Worm (Caenorhabditis elegans) whole organism, late embryonic: ENCODE data around the gene F54E12.2.

Source experiments
- C08G9.2 ChIP-seq: sonication (generic microtip); optimal IDR thresholded peaks from 2 replicates; lab custom pipeline; 2016; ENCODE audit warnings: mild to moderate bottlenecking, missing genetic modification characterization, moderate library complexity, missing compliant biosample characterization
- C38D4.7 ChIP-seq: fragments of 200-800 bp; sonication (Bioruptor generic); optimal IDR thresholded peaks from 2 replicates; lab custom pipeline; 2018; ENCODE audit warnings: mild to moderate bottlenecking, missing genetic modification characterization, moderate library complexity, missing compliant biosample characterization
- T23F11.4 ChIP-seq: fragments of 200-800 bp; sonication (Bioruptor generic); optimal IDR thresholded peaks from 2 replicates; lab custom pipeline; 2018; ENCODE audit warnings: mild to moderate bottlenecking, missing genetic modification characterization, missing compliant biosample characterization
- Y22D7AL.16 ChIP-seq: sonication (generic microtip); optimal IDR thresholded peaks from 2 replicates; lab custom pipeline; 2016; ENCODE audit warnings: missing genetic modification characterization, missing compliant biosample characterization
- ama-1 ChIP-seq: fragments of 150-350 bp; optimal IDR thresholded peaks from 2 replicates; lab custom pipeline; 2014
- ceh-14 ChIP-seq: sonication (generic microtip); optimal IDR thresholded peaks from 2 replicates; lab custom pipeline; 2016; ENCODE audit warnings: missing genotype, missing genetic modification characterization, missing compliant biosample characterization
- ceh-18 ChIP-seq: sonication (generic microtip); optimal IDR thresholded peaks from 2 replicates; lab custom pipeline; 2016; ENCODE audit warnings: missing genetic modification characterization, missing compliant biosample characterization
- ceh-2 ChIP-seq: sonication (generic microtip); optimal IDR thresholded peaks from 2 replicates; lab custom pipeline; 2016; ENCODE audit warnings: missing genotype, missing genetic modification characterization, missing compliant biosample characterization
- ceh-22 ChIP-seq: sonication (generic microtip); optimal IDR thresholded peaks from 2 replicates; lab custom pipeline; 2017; ENCODE audit warnings: missing biosample characterization, missing genetic modification characterization
- ceh-31 ChIP-seq: sonication (generic microtip); optimal IDR thresholded peaks from 2 replicates; lab custom pipeline; 2016; ENCODE audit warnings: missing genetic modification characterization, missing compliant biosample characterization
- ceh-34 ChIP-seq: sonication (generic microtip); optimal IDR thresholded peaks from 2 replicates; lab custom pipeline; 2016; ENCODE audit warnings: mild to moderate bottlenecking, missing genetic modification characterization, missing compliant biosample characterization
- ceh-45 ChIP-seq: fragments of 200-800 bp; sonication (Bioruptor generic); IDR thresholded peaks from 2 replicates; pipeline ENCODE4 v1.3.6; 2022; ENCODE audit warnings: missing genetic modification reagents, missing genetic modification characterization, missing compliant biosample characterization
- ceh-6 ChIP-seq: fragments of 200-800 bp; sonication (Bioruptor generic); optimal IDR thresholded peaks from 2 replicates; lab custom pipeline; 2018; ENCODE audit warnings: mild to moderate bottlenecking, missing genetic modification characterization, missing compliant biosample characterization
- ceh-9 ChIP-seq: sonication (generic microtip); optimal IDR thresholded peaks from 2 replicates; lab custom pipeline; 2016; ENCODE audit warnings: mild to moderate bottlenecking, missing genetic modification characterization, inconsistent platforms, missing compliant biosample characterization
- che-1 ChIP-seq: sonication (generic microtip); optimal IDR thresholded peaks from 2 replicates; lab custom pipeline; 2016; ENCODE audit warnings: mild to moderate bottlenecking, missing genetic modification characterization, missing compliant biosample characterization
- dmd-4 ChIP-seq: sonication (generic microtip); optimal IDR thresholded peaks from 2 replicates; lab custom pipeline; 2016; ENCODE audit warnings: borderline replicate concordance, missing genetic modification characterization, missing compliant biosample characterization
- elt-2 ChIP-seq: sonication (generic microtip); optimal IDR thresholded peaks from 2 replicates; lab custom pipeline; 2016; ENCODE audit warnings: missing genetic modification reagents, missing genetic modification characterization, missing compliant biosample characterization
- ets-4 ChIP-seq: sonication (generic microtip); optimal IDR thresholded peaks from 2 replicates; lab custom pipeline; 2016; ENCODE audit warnings: missing genetic modification characterization, missing compliant biosample characterization
- eyg-1 ChIP-seq: sonication (generic microtip); optimal IDR thresholded peaks from 2 replicates; lab custom pipeline; 2016; ENCODE audit warnings: missing genotype, missing genetic modification characterization, missing compliant biosample characterization
- fkh-10 ChIP-seq: fragments of 150-350 bp; optimal IDR thresholded peaks from 2 replicates; lab custom pipeline; 2014; ENCODE audit warnings: missing biosample characterization, missing genetic modification reagents, missing genetic modification characterization
- fkh-6 ChIP-seq: sonication (generic microtip); optimal IDR thresholded peaks from 2 replicates; lab custom pipeline; 2016; ENCODE audit warnings: missing genetic modification characterization, missing compliant biosample characterization
- gmeb-2 ChIP-seq: sonication (generic microtip); optimal IDR thresholded peaks from 2 replicates; lab custom pipeline; 2016; ENCODE audit warnings: missing genetic modification characterization, inconsistent platforms, missing compliant biosample characterization
- hlh-15 ChIP-seq: sonication (generic microtip); optimal IDR thresholded peaks from 2 replicates; lab custom pipeline; 2016; ENCODE audit warnings: missing genetic modification characterization, missing compliant biosample characterization
- hlh-6 ChIP-seq: sonication (generic microtip); optimal IDR thresholded peaks from 2 replicates; lab custom pipeline; 2016; ENCODE audit warnings: missing genotype, missing genetic modification characterization, missing compliant biosample characterization
- hlh-8 ChIP-seq: sonication (generic microtip); optimal IDR thresholded peaks from 2 replicates; lab custom pipeline; 2016; ENCODE audit warnings: missing genotype, missing genetic modification characterization, missing compliant biosample characterization
- lim-6 ChIP-seq: sonication (generic microtip); optimal IDR thresholded peaks from 2 replicates; lab custom pipeline; 2016; ENCODE audit warnings: missing genetic modification characterization, missing compliant biosample characterization
- mec-3 ChIP-seq: sonication (generic microtip); optimal IDR thresholded peaks from 2 replicates; lab custom pipeline; 2016; ENCODE audit warnings: borderline replicate concordance, missing genetic modification characterization, missing compliant biosample characterization
- nfya-1 ChIP-seq: sonication (generic microtip); optimal IDR thresholded peaks from 2 replicates; lab custom pipeline; 2017; ENCODE audit warnings: missing genetic modification characterization, mild to moderate bottlenecking, missing compliant biosample characterization, antibody characterized with exemption, moderate library complexity
- nhr-11 ChIP-seq: fragments of 150-350 bp; optimal IDR thresholded peaks from 2 replicates; lab custom pipeline; 2014; ENCODE audit warnings: missing biosample characterization, missing genetic modification characterization
- npax-4 ChIP-seq: sonication (generic microtip); optimal IDR thresholded peaks from 2 replicates; lab custom pipeline; 2016; ENCODE audit warnings: missing genetic modification characterization, missing compliant biosample characterization
- pat-9 ChIP-seq: fragments of 200-800 bp; sonication (Bioruptor generic); optimal IDR thresholded peaks from 2 replicates; lab custom pipeline; 2018; ENCODE audit warnings: mild to moderate bottlenecking, missing genetic modification characterization, moderate library complexity, missing compliant biosample characterization
- pax-1 ChIP-seq: fragments of 150-350 bp; optimal IDR thresholded peaks from 2 replicates; lab custom pipeline; 2014; ENCODE audit warnings: missing biosample characterization, missing genetic modification characterization
- pha-4 ChIP-seq: fragments of 150-350 bp; optimal IDR thresholded peaks from 2 replicates; lab custom pipeline; 2018; ENCODE audit warnings: missing biosample characterization, missing genetic modification reagents, missing genetic modification characterization
- pros-1 ChIP-seq: fragments of 150-350 bp; optimal IDR thresholded peaks from 2 replicates; lab custom pipeline; 2014; ENCODE audit warnings: missing biosample characterization, missing genetic modification reagents, missing genetic modification characterization
- ref-2 ChIP-seq: sonication (generic microtip); optimal IDR thresholded peaks from 2 replicates; lab custom pipeline; 2016; ENCODE audit warnings: missing genetic modification characterization, missing compliant biosample characterization
- rnt-1 ChIP-seq: sonication (generic microtip); optimal IDR thresholded peaks from 2 replicates; lab custom pipeline; 2016; ENCODE audit warnings: missing genetic modification characterization, missing compliant biosample characterization
- sdc-2 ChIP-seq: sonication (generic microtip); optimal IDR thresholded peaks from 2 replicates; lab custom pipeline; 2016; ENCODE audit warnings: missing genotype, missing genetic modification characterization, missing compliant biosample characterization
- sox-2 ChIP-seq: fragments of 200-800 bp; sonication (Bioruptor generic); IDR thresholded peaks from 2 replicates; pipeline ENCODE4 v1.3.6; 2022; ENCODE audit warnings: missing genetic modification reagents, missing genetic modification characterization, missing compliant biosample characterization
- sox-4 ChIP-seq: sonication (generic microtip); optimal IDR thresholded peaks from 2 replicates; lab custom pipeline; 2017; ENCODE audit warnings: mild to moderate bottlenecking, missing genetic modification characterization, inconsistent platforms, missing compliant biosample characterization
- tbx-2 ChIP-seq: sonication (generic microtip); optimal IDR thresholded peaks from 2 replicates; lab custom pipeline; 2016; ENCODE audit warnings: missing genetic modification characterization, missing compliant biosample characterization
- tbx-7 ChIP-seq: sonication (generic microtip); optimal IDR thresholded peaks from 2 replicates; lab custom pipeline; 2016; ENCODE audit warnings: missing genotype, missing genetic modification characterization, missing compliant biosample characterization
- ttx-3 ChIP-seq: sonication (generic microtip); optimal IDR thresholded peaks from 2 replicates; lab custom pipeline; 2016; ENCODE audit warnings: missing genetic modification reagents, missing genetic modification characterization, missing compliant biosample characterization
- unc-3 ChIP-seq, 2 experiments: fragments of 200-800 bp in 1 of 2; sonication (Bioruptor generic) in 1 of 2; sonication (generic microtip) in 1 of 2; conservative IDR thresholded peaks in 1 of 2; optimal IDR thresholded peaks in 1 of 2; 2 replicates each; pipeline versions ENCODE4 v1.3.6 to Lab custom; 2016 to 2022; ENCODE audit warnings: missing compliant biosample characterization in 2 of 2, missing genetic modification characterization in 2 of 2, missing genetic modification reagents in 1 of 2
- unc-42 ChIP-seq: sonication (generic microtip); optimal IDR thresholded peaks from 2 replicates; lab custom pipeline; 2016; ENCODE audit warnings: missing genotype, missing genetic modification characterization, missing compliant biosample characterization
- zip-5 ChIP-seq: sonication (generic microtip); optimal IDR thresholded peaks from 2 replicates; lab custom pipeline; 2016; ENCODE audit warnings: missing genetic modification characterization, missing compliant biosample characterization
- ztf-16 ChIP-seq: sonication (generic microtip); optimal IDR thresholded peaks from 2 replicates; lab custom pipeline; 2017; ENCODE audit warnings: missing genetic modification characterization, missing compliant biosample characterization

The F54E12.2 gene

DNA sequence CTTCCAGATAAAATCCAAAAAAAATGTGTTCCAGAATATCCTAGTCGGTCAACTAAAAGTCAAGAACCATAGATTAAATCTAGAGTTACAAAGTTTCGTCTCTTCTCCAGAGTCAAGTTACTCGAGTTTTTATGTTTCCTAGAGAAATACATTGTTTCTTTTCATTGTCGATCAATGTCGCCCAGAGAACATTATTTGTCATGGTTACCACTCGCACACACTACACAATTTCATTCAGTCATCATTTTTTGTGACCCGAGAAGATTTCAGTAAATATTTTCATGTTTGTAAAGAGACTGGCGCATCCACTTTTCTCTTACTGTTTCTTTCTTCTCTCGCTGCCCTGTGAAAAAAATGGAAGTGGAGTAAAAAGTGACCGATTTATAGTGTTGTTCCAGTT lies 20.3 kb downstream of the F54E12.2 start:
- TF ChIP-seq ceh-18 (tag; lab: Kevin White, UChicago), result no peak

DNA sequence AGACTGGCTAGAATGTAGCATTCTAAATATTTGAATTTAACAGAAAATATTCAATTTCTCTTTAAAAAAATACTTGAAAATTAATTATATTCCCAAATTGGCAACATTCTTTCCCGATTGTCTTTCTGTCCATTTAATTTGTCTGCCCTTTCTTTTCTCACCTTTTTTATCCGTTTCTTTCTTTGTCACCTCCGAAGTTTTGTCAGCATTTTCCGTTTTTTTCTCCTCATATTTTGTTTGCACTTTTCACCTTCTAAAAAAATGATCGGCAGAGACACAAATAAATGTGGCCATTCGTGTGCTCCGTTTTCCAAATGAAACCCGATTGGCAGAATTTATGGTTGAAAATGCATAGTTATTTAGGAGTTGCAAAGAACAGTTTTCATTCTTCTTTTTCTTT lies 20.9 kb downstream of the F54E12.2 start:
- TF ChIP-seq ceh-22 (tag; lab: Kevin White, UChicago) (no peak), dmd-4 (tag; lab: Kevin White, UChicago) (no peak), fkh-6 (no peak), sox-2 (GFP tag; lab: Robert Waterston, UW) (no peak), unc-3 (GFP tag; conservative IDR thresholded peaks at IDR 0.05; lab: Robert Waterston, UW) (no peak), unc-3 (tag; optimal IDR thresholded peaks at IDR 0.05; lab: Kevin White, UChicago) (no peak), eyg-1 (tag; lab: Kevin White, UChicago) (no peak), gmeb-2 (tag; lab: Kevin White, UChicago) (no peak), Y22D7AL.16 (tag; lab: Kevin White, UChicago) (no peak), ceh-2 (tag; lab: Kevin White, UChicago) (no peak), tbx-7 (tag; lab: Kevin White, UChicago) (no peak), ets-4 (no peak), hlh-15 (tag; lab: Kevin White, UChicago) (no peak), elt-2 (tag; lab: Kevin White, UChicago) (no peak), che-1 (tag; lab: Kevin White, UChicago) (no peak)

DNA sequence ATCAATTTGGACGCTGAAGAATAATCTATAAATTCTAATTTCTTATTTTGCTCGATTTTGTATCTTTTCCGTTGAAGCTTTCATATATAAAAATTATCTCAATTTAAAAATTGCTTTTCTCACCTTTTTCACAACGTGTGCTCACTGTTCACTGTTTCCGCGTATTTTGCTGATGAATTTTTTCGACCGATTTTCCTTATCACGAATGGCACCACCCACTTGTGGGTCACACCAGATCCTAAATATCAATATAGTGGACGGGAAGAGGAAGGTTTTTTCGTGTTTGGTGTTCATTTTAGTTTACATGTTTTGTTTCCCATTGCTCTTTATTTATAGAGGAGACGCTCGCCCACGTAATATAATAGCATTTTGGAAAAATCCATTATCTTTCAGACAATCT lies 21.3 kb downstream of the F54E12.2 start:
- TF ChIP-seq T23F11.4 (GFP tag; lab: Kevin White, UChicago), result no peak
- no peak for TF ChIP-seq ceh-34
- TF ChIP-seq nfya-1 (tag; lab: Kevin White, UChicago), result no peak
- TF ChIP-seq npax-4, result no peak
- no peak for TF ChIP-seq mec-3 (tag; lab: Kevin White, UChicago)
- TF ChIP-seq ttx-3, result no peak
- TF ChIP-seq ztf-16 (tag; lab: Kevin White, UChicago), result no peak
- TF ChIP-seq eyg-1 (tag; lab: Kevin White, UChicago), result no peak
- no peak for TF ChIP-seq ceh-45
- no peak for TF ChIP-seq zip-5
- no peak for TF ChIP-seq pros-1 (tag; lab: Kevin White, UChicago)
- no peak for TF ChIP-seq ceh-14 (tag; lab: Kevin White, UChicago)
- TF ChIP-seq fkh-10 (GFP tag; lab: Kevin White, UChicago), result no peak
- no peak for TF ChIP-seq nhr-11 (tag; lab: Kevin White, UChicago)
- TF ChIP-seq Y22D7AL.16 (tag; lab: Kevin White, UChicago), result no peak
- TF ChIP-seq sdc-2 (tag; lab: Kevin White, UChicago), result no peak
- no peak for TF ChIP-seq pax-1
- TF ChIP-seq sox-4 (tag; lab: Kevin White, UChicago), result no peak
- TF ChIP-seq ceh-9 (tag; lab: Kevin White, UChicago), result no peak

DNA sequence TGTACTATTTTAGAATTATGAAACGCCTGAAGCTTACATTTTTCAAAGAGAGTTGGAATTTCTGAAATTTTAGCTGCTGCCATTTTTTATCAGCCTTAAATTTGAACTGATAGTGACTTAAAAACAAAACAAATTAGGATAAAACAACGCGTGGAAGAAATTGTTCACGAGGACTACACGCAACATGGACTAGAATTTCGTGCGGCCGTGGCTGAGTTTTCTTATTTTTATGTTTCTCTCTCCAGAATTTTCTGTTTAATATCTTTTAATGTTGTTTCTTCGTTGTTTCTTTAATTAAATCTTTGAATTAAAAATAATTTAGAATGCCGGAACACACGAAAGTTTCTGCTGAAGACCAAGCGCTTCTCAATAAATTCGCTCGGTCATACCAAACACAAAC lies 22.1 kb downstream of the F54E12.2 start, which contains the start of the genes B0035.3, B0035.22 and pfd-4:
B0035.3 (minus strand) TSS at position 114 of the 400 bp plus-strand sequence.
B0035.22 (plus strand) TSS at position 269 of the 400 bp plus-strand sequence.
pfd-4 (plus strand) TSS at position 323 of the 400 bp plus-strand sequence.
- TF ChIP-seq C38D4.7 (GFP tag; lab: Kevin White, UChicago), result no peak
- peak; percentile 47 for TF ChIP-seq hlh-8
- TF ChIP-seq pha-4, result no peak
- no peak for TF ChIP-seq ceh-9 (tag; lab: Kevin White, UChicago)
- no peak for TF ChIP-seq pat-9 (tag; lab: Kevin White, UChicago)
- TF ChIP-seq unc-3 (GFP tag; conservative IDR thresholded peaks at IDR 0.05; lab: Robert Waterston, UW), result no peak
- no peak for TF ChIP-seq unc-3 (tag; optimal IDR thresholded peaks at IDR 0.05; lab: Kevin White, UChicago)
- TF ChIP-seq ceh-2 (tag; lab: Kevin White, UChicago), result peak; percentile 79
- peak; percentile 61 for TF ChIP-seq unc-42
- no peak for TF ChIP-seq hlh-6 (tag; lab: Kevin White, UChicago)
- peak; percentile 53 for TF ChIP-seq rnt-1 (tag; lab: Kevin White, UChicago)
- peak; percentile 80 for TF ChIP-seq ref-2
- TF ChIP-seq ets-4, result peak; percentile 84
- TF ChIP-seq lim-6 (tag; lab: Kevin White, UChicago), result peak; percentile 23
- no peak for TF ChIP-seq ceh-18 (tag; lab: Kevin White, UChicago)
- no peak for TF ChIP-seq Y22D7AL.16 (tag; lab: Kevin White, UChicago)
- peak; percentile 79 for TF ChIP-seq tbx-7 (tag; lab: Kevin White, UChicago)
- peak; percentile 61 for TF ChIP-seq zip-5
- TF ChIP-seq elt-2 (tag; lab: Kevin White, UChicago), result peak; percentile 57
- TF ChIP-seq C08G9.2 (tag; lab: Kevin White, UChicago), result peak; percentile 87
- TF ChIP-seq ceh-6 (GFP tag; lab: Kevin White, UChicago), result no peak
- peak; percentile 34 for TF ChIP-seq fkh-6
- no peak for TF ChIP-seq sox-2 (GFP tag; lab: Robert Waterston, UW)
- no peak for TF ChIP-seq ama-1 (lab: Kevin White, UChicago)
- TF ChIP-seq sox-4 (tag; lab: Kevin White, UChicago), result no peak
- TF ChIP-seq ceh-45, result no peak
- peak; percentile 84 for TF ChIP-seq tbx-2 (tag; lab: Kevin White, UChicago)
- TF ChIP-seq ceh-31 (tag; lab: Kevin White, UChicago), result peak; percentile 88
